Fruit fly (Drosophila melanogaster): ENCODE data around the gene Klf15.

The Klf15 gene

DNA sequence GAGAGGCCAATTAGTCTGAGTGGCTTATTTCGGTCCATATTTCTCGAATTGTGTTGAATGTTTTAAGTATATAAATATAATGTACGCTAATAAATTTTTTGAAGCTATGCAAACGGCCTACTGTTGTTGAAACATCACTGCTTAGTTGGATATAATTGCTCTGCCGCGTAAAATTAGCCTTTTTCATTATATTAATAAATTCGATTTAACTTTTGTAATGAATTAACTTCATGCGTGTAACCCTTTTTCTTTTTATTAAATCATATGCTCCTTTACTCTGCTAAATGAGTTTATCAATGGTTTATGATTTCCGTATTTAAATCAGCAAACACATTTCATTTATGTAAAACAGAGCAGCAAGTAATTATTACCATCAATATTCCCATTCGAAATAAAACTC lies 1.4 kb downstream of the Klf15 start, which contains the start of gene CG15472:
TSS of gene CG15472 (minus strand) at position 101 of the 400 bp plus-strand sequence.
- TF ChIP-seq EcR (GFP tag; optimal IDR thresholded peaks at IDR 0.05) (no peak), Ets98B (GFP tag; IDR thresholded peaks at IDR 0.05) (no peak), CG10348 (GFP tag; IDR thresholded peaks at IDR 0.05) (no peak), CG12605 (GFP tag; IDR thresholded peaks at IDR 0.05) (no peak), CG14655 (GFP tag; optimal IDR thresholded peaks at IDR 0.05) (no peak), CG4496 (GFP tag; IDR thresholded peaks at IDR 0.05) (no peak), rn (GFP tag; IDR thresholded peaks at IDR 0.05) (no peak)

DNA sequence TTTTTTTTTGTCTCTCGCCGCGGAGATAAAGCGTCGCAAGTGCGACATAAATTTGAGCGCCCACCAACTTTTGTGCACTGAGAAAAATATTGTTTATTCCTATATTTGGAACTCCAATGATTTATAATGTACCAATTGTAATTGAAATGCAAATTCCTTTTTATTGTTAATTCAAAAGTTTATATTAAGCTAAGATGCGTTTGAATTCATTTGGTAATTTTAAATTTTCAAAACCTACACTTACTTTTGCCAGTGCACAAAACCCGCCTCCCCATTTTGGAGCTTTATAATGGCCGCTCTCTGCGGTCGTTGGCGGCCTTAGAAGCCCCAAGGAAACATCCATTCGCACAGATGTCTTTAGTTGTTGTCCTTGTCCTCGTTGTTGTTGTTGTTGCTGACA lies 9.1 kb downstream of the Klf15 start:
- TF ChIP-seq CG4496 (GFP tag; IDR thresholded peaks at IDR 0.05) (0 out of 3 replicates have a peak, but pooled peaks have one; percentile 11), CG17806 (tag; optimal IDR thresholded peaks at IDR 0.05) (no peak), EcR (GFP tag; optimal IDR thresholded peaks at IDR 0.05) (no peak), CG8301 (tag; optimal IDR thresholded peaks at IDR 0.05) (no peak), CG13204 (GFP tag; optimal IDR thresholded peaks at IDR 0.05) (no peak), CG14655 (GFP tag; optimal IDR thresholded peaks at IDR 0.05) (peak; percentile 22), fd96Ca (GFP tag; IDR thresholded peaks at IDR 0.05) (no peak), Pif1A (GFP tag; optimal IDR thresholded peaks at IDR 0.05) (no peak), CG34367 (tag; optimal IDR thresholded peaks at IDR 0.05) (no peak), gl (tag; optimal IDR thresholded peaks at IDR 0.05) (no peak), CG10348 (GFP tag; IDR thresholded peaks at IDR 0.05) (no peak), CG8159 (tag; optimal IDR thresholded peaks at IDR 0.05) (peak; percentile 3), Ets98B (GFP tag; IDR thresholded peaks at IDR 0.05) (0 out of 2 replicates have a peak, but pooled peaks have one; percentile 9)
